Worm (Caenorhabditis elegans): ENCODE measurements around the gene cyp-13A3.

DNA sequence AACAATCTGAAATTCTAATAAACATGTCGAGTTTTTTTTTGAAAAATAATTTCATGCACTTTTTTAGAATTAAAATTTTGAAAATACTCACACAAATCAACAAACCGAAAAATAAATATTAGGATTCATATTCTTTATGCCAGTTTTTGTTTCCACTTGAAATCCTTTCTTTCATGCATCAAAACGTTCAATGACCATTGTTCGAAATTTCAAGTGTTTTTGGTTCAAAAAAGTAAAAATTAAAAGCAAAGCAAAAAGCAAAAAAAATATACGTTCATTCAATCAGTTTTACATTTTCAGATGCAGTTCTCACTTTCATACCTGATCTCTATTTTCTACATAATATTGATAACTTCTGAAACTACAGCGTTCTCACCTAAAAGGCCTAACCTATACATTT lies 39.4 kb downstream of the cyp-13A3 start, which contains the start of gene ZK1321.1:
- no peak for TF ChIP-seq lin-15B (tag; optimal IDR thresholded peaks at IDR 0.05)
- no peak for TF ChIP-seq nhr-23 (tag; optimal IDR thresholded peaks at IDR 0.05)
- no peak for TF ChIP-seq nhr-25 (tag; optimal IDR thresholded peaks at IDR 0.05)
- TF ChIP-seq elt-3 (tag; optimal IDR thresholded peaks at IDR 0.05) = no peak
- no peak for TF ChIP-seq snpc-4 (tag; optimal IDR thresholded peaks at IDR 0.05)
- no peak for TF ChIP-seq pqm-1 (tag; optimal IDR thresholded peaks at IDR 0.05)
- no peak for TF ChIP-seq ama-1 (optimal IDR thresholded peaks at IDR 0.05)
- no peak for TF ChIP-seq ceh-16 (tag; optimal IDR thresholded peaks at IDR 0.05)
- TF ChIP-seq nhr-11 (tag; optimal IDR thresholded peaks at IDR 0.05) = no peak
- TF ChIP-seq nhr-77 (tag; optimal IDR thresholded peaks at IDR 0.05) = no peak
- TF ChIP-seq unc-62 (GFP tag; optimal IDR thresholded peaks at IDR 0.05) = no peak
- TF ChIP-seq ztf-4 (tag; optimal IDR thresholded peaks at IDR 0.05) = no peak

Data from whole organism, L3 larva.